Worm (Caenorhabditis elegans): ENCODE results near the gene svop-1.
A peak's percentile ranks its signal among the peaks of the same experiment; 100 is the strongest.

The svop-1 gene

DNA sequence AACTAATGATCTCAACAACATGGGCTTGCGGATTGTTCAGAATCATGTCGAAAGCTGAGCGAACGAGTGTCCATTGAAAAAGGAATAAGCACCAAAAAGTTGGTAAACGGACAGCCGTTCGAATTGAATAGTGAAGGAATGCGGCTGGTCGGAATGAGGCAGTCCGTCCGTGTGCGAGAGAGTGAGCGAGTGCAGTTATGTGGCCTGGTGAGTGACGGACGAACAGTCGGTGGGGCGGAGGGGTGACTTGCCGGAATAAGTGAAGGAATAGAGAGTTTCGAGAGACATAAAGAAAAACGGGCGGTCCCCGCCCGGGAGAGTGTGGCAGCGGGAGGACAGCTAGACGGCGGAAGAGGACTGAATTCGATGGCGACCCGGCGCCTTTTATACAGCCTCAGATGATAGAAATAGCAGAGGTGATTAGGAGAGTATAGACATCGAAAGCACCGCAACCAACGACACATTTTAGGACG lies 20.0 kb downstream of the svop-1 start (continued):
- TF ChIP-seq fkh-10 (GFP tag; optimal IDR thresholded peaks at IDR 0.05) (no peak), ceh-28 (tag; optimal IDR thresholded peaks at IDR 0.05) (peak; percentile 34), nhr-76 (tag; optimal IDR thresholded peaks at IDR 0.05) (no peak), fos-1 (tag; optimal IDR thresholded peaks at IDR 0.05) (peak; percentile 71), lin-39 (tag; optimal IDR thresholded peaks at IDR 0.05) (no peak), skn-1 (tag; optimal IDR thresholded peaks at IDR 0.05) (no peak), nhr-11 (tag; optimal IDR thresholded peaks at IDR 0.05) (no peak), nhr-28 (tag; optimal IDR thresholded peaks at IDR 0.05) (no peak), egl-27 (tag; optimal IDR thresholded peaks at IDR 0.05) (no peak), nhr-237 (tag; optimal IDR thresholded peaks at IDR 0.05) (no peak)

ce11 chrIII:8858482-8858881 lies 26.8 kb downstream of the svop-1 start:
- TF ChIP-seq mdl-1 (tag; optimal IDR thresholded peaks at IDR 0.05) (no peak), egl-5 (tag; optimal IDR thresholded peaks at IDR 0.05) (no peak), egl-27 (tag; optimal IDR thresholded peaks at IDR 0.05) (no peak), lsy-12 (tag; optimal IDR thresholded peaks at IDR 0.05) (no peak), nhr-237 (tag; optimal IDR thresholded peaks at IDR 0.05) (no peak), nhr-76 (tag; optimal IDR thresholded peaks at IDR 0.05) (no peak), ceh-28 (tag; optimal IDR thresholded peaks at IDR 0.05) (no peak), nhr-12 (tag; optimal IDR thresholded peaks at IDR 0.05) (no peak), hmg-11 (tag; optimal IDR thresholded peaks at IDR 0.05) (no peak), lin-15B (tag; optimal IDR thresholded peaks at IDR 0.05) (no peak), jun-1 (tag; optimal IDR thresholded peaks at IDR 0.05) (no peak), daf-12 (tag; optimal IDR thresholded peaks at IDR 0.05) (no peak), fos-1 (tag; optimal IDR thresholded peaks at IDR 0.05) (no peak), ceh-16 (tag; optimal IDR thresholded peaks at IDR 0.05) (no peak)

DNA sequence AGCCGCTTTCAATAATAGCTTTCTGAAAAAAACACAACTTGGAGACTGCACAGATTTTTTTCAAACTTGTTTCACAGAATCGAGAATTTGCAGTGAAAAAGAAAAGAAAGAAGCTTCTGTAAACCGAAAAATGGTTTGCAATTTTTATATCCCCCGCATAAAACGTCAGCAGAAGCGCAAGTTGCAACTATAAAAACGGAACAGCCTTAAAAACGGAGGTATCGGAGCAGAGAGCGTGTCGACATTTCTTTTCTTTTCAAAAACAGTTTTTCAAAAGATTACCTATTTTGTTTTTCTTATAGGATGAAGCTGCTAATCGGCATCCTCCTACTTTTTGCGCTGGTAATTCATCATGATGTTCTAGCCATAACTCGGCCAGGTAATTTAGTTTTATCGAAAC lies 33.3 kb downstream of the svop-1 start, which contains the start of gene plg-1:
Gene plg-1, plus strand, starts transcription at position 301 of the 400 bp plus-strand sequence.
- TF ChIP-seq unc-39 (tag; optimal IDR thresholded peaks at IDR 0.05) (no peak), ztf-11 (tag; optimal IDR thresholded peaks at IDR 0.05) (no peak), nhr-23 (tag; optimal IDR thresholded peaks at IDR 0.05) (no peak), elt-2 (tag; optimal IDR thresholded peaks at IDR 0.05) (no peak), nhr-43 (tag; optimal IDR thresholded peaks at IDR 0.05; ENCODE audit: poor library complexity, severe bottlenecking) (no peak), snpc-4 (tag; optimal IDR thresholded peaks at IDR 0.05) (no peak), fos-1 (tag; optimal IDR thresholded peaks at IDR 0.05) (no peak), nhr-237 (tag; optimal IDR thresholded peaks at IDR 0.05) (no peak), nhr-28 (tag; optimal IDR thresholded peaks at IDR 0.05) (no peak), pqm-1 (tag; optimal IDR thresholded peaks at IDR 0.05) (no peak), ceh-9 (tag; optimal IDR thresholded peaks at IDR 0.05) (no peak), ama-1 (optimal IDR thresholded peaks at IDR 0.05) (no peak), nhr-11 (tag; optimal IDR thresholded peaks at IDR 0.05) (no peak), ceh-28 (tag; optimal IDR thresholded peaks at IDR 0.05) (no peak), fkh-10 (GFP tag; optimal IDR thresholded peaks at IDR 0.05) (no peak), nhr-25 (tag; optimal IDR thresholded peaks at IDR 0.05) (no peak), pha-4 (tag; optimal IDR thresholded peaks at IDR 0.05) (no peak), eor-1 (tag; optimal IDR thresholded peaks at IDR 0.05) (no peak)

ce11 chrIII:8850482-8851047 lies 34.7 kb downstream of the svop-1 start, which contains the start of gene F44E2.9:
TSS of gene F44E2.9 (minus strand) at chrIII:8850532.
- peak; percentile 67 for TF ChIP-seq snpc-4 (tag; optimal IDR thresholded peaks at IDR 0.05)
- TF ChIP-seq fkh-10 (GFP tag; optimal IDR thresholded peaks at IDR 0.05) = no peak
- TF ChIP-seq lin-39 (tag; optimal IDR thresholded peaks at IDR 0.05) = peak; percentile 68
- peak; percentile 76 for TF ChIP-seq nhr-43 (tag; optimal IDR thresholded peaks at IDR 0.05; ENCODE audit: poor library complexity, severe bottlenecking)
- peak; percentile 22 for TF ChIP-seq elt-2 (tag; optimal IDR thresholded peaks at IDR 0.05)
- peak; percentile 38 for TF ChIP-seq ceh-28 (tag; optimal IDR thresholded peaks at IDR 0.05)
- TF ChIP-seq nhr-25 (tag; optimal IDR thresholded peaks at IDR 0.05) = peak; percentile 33
- peak; percentile 72 for TF ChIP-seq nhr-23 (tag; optimal IDR thresholded peaks at IDR 0.05)
- TF ChIP-seq nhr-67 (tag; optimal IDR thresholded peaks at IDR 0.05) = no peak
- TF ChIP-seq lin-15B (tag; optimal IDR thresholded peaks at IDR 0.05) = peak; percentile 80
- TF ChIP-seq fos-1 (tag; optimal IDR thresholded peaks at IDR 0.05) = no peak
- no peak for TF ChIP-seq jun-1 (tag; optimal IDR thresholded peaks at IDR 0.05)
- peak; percentile 25 for TF ChIP-seq lsy-12 (tag; optimal IDR thresholded peaks at IDR 0.05)
- TF ChIP-seq ztf-11 (tag; optimal IDR thresholded peaks at IDR 0.05) = no peak

- no peak for TF ChIP-seq unc-62 (GFP tag; optimal IDR thresholded peaks at IDR 0.05)
- no peak for TF ChIP-seq aly-2 (tag; optimal IDR thresholded peaks at IDR 0.05)
- no peak for TF ChIP-seq fos-1 (tag; optimal IDR thresholded peaks at IDR 0.05)
- TF ChIP-seq fkh-10 (GFP tag; optimal IDR thresholded peaks at IDR 0.05) = no peak
- TF ChIP-seq nhr-25 (tag; optimal IDR thresholded peaks at IDR 0.05) = no peak
- TF ChIP-seq ztf-11 (tag; optimal IDR thresholded peaks at IDR 0.05) = no peak
- TF ChIP-seq tbx-2 (tag; optimal IDR thresholded peaks at IDR 0.05) = no peak
- no peak for TF ChIP-seq skn-1 (tag; optimal IDR thresholded peaks at IDR 0.05)
- TF ChIP-seq nhr-23 (tag; optimal IDR thresholded peaks at IDR 0.05) = no peak
- no peak for TF ChIP-seq egl-27 (tag; optimal IDR thresholded peaks at IDR 0.05)
Measured at ce11 chrIII:8849507-8849906, 35.8 kb downstream of the svop-1 start, which contains the start of gene F44E2.8. TSS of gene F44E2.8 (minus strand) at chrIII:8849877.
